Fruit fly (Drosophila melanogaster) whole organism, prepupa: Measurements from ENCODE around the gene CG18528.
A peak's percentile ranks its signal among the peaks of the same experiment; 100 is the strongest.

Source experiments
- Blimp-1 ChIP-seq: fragments of 200-800 bp; sonication (Bioruptor generic); optimal IDR thresholded peaks from 3 replicates; lab custom pipeline; 2017; ENCODE audit warnings: missing biosample characterization, missing genetic modification characterization, mild to moderate bottlenecking, moderate library complexity, missing genetic modification reagents
- CG10669 ChIP-seq: fragments of 200-800 bp; sonication (Bioruptor generic); optimal IDR thresholded peaks from 3 replicates; lab custom pipeline; 2018; ENCODE audit warnings: missing biosample characterization, mild to moderate bottlenecking, missing genetic modification characterization, moderate library complexity
- CG11294 ChIP-seq: fragments of 200-800 bp; sonication (Bioruptor generic); IDR thresholded peaks from 2 replicates; pipeline ENCODE4 v1.3.6; 2022; ENCODE audit warnings: missing biosample characterization, missing genetic modification characterization
- CG11762 ChIP-seq: fragments of 200-800 bp; sonication (Bioruptor generic); optimal IDR thresholded peaks from 3 replicates; lab custom pipeline; 2016; ENCODE audit warnings: missing biosample characterization, missing genetic modification characterization; ENCODE audit not compliant: insufficient read depth
- CG11902 ChIP-seq: fragments of 200-800 bp; sonication (Bioruptor generic); optimal IDR thresholded peaks from 3 replicates; lab custom pipeline; 2016; ENCODE audit warnings: missing biosample characterization, missing genetic modification characterization
- CG15336 ChIP-seq: fragments of 200-800 bp; sonication (Bioruptor generic); IDR thresholded peaks from 2 replicates; pipeline ENCODE4 v1.3.6; 2022; ENCODE audit warnings: missing biosample characterization, missing genetic modification characterization
- CG3032 ChIP-seq: fragments of 200-800 bp; optimal IDR thresholded peaks from 2 replicates; lab custom pipeline; 2019; ENCODE audit warnings: missing biosample characterization, mild to moderate bottlenecking, missing genetic modification characterization, moderate library complexity
- CG31627 ChIP-seq: fragments of 200-800 bp; sonication (Bioruptor generic); optimal IDR thresholded peaks from 3 replicates; lab custom pipeline; 2016; ENCODE audit warnings: missing biosample characterization, missing genetic modification characterization
- CG32006 ChIP-seq: fragments of 200-800 bp; sonication (Bioruptor generic); optimal IDR thresholded peaks from 3 replicates; lab custom pipeline; 2017; ENCODE audit warnings: missing biosample characterization, mild to moderate bottlenecking, missing genetic modification characterization
- CG34406 ChIP-seq: fragments of 200-800 bp; sonication (Bioruptor generic); optimal IDR thresholded peaks from 3 replicates; lab custom pipeline; 2016; ENCODE audit warnings: missing biosample characterization, missing genetic modification characterization
- CG3919 ChIP-seq: fragments of 200-800 bp; sonication (Bioruptor generic); optimal IDR thresholded peaks from 3 replicates; lab custom pipeline; 2016; ENCODE audit warnings: missing biosample characterization, missing genetic modification characterization
- CG4318 ChIP-seq: fragments of 200-800 bp; sonication (Bioruptor generic); optimal IDR thresholded peaks from 3 replicates; lab custom pipeline; 2017; ENCODE audit warnings: missing biosample characterization, mild to moderate bottlenecking, missing genetic modification characterization
- CG6163 ChIP-seq: fragments of 200-800 bp; sonication (Bioruptor generic); IDR thresholded peaks from 3 replicates; pipeline ENCODE4 v1.3.6; 2022; ENCODE audit warnings: missing biosample characterization, missing genetic modification characterization
- CG6276 ChIP-seq: fragments of 200-800 bp; sonication (Bioruptor generic); optimal IDR thresholded peaks from 2 replicates; lab custom pipeline; 2017; ENCODE audit warnings: missing biosample characterization, mild to moderate bottlenecking, missing genetic modification characterization
- CG6792 ChIP-seq: fragments of 200-800 bp; sonication (Bioruptor generic); optimal IDR thresholded peaks from 3 replicates; lab custom pipeline; 2016; ENCODE audit warnings: missing biosample characterization, missing genetic modification characterization
- CG6854 ChIP-seq: fragments of 200-800 bp; sonication (Bioruptor generic); optimal IDR thresholded peaks from 2 replicates; lab custom pipeline; 2017; ENCODE audit warnings: missing biosample characterization, mild to moderate bottlenecking, missing genetic modification characterization
- CG8319 ChIP-seq: fragments of 200-800 bp; sonication (Bioruptor generic); optimal IDR thresholded peaks from 3 replicates; lab custom pipeline; 2016; ENCODE audit warnings: missing biosample characterization, missing genetic modification characterization
- CG9139 ChIP-seq: fragments of 200-800 bp; sonication (Bioruptor generic); optimal IDR thresholded peaks from 3 replicates; lab custom pipeline; 2017; ENCODE audit warnings: missing biosample characterization, mild to moderate bottlenecking, missing genetic modification characterization
- Eip75B ChIP-seq: fragments of 200-800 bp; sonication (Bioruptor generic); optimal IDR thresholded peaks from 3 replicates; lab custom pipeline; 2016; ENCODE audit warnings: missing biosample characterization, missing genetic modification characterization
- Ets21C ChIP-seq: fragments of 200-800 bp; sonication (Bioruptor generic); optimal IDR thresholded peaks from 3 replicates; lab custom pipeline; 2016; ENCODE audit warnings: missing biosample characterization, missing genetic modification characterization
- Gug ChIP-seq: fragments of 200-800 bp; sonication (Bioruptor generic); IDR thresholded peaks from 2 replicates; pipeline ENCODE4 v1.3.6; 2022; ENCODE audit warnings: missing biosample characterization, missing genetic modification characterization
- Hr38 ChIP-seq: sonication (Bioruptor generic); optimal IDR thresholded peaks from 2 replicates; lab custom pipeline; 2016; ENCODE audit warnings: missing biosample characterization, missing genetic modification characterization
- Hr4 ChIP-seq: fragments of 200-800 bp; sonication (Bioruptor generic); optimal IDR thresholded peaks from 3 replicates; lab custom pipeline; 2016; ENCODE audit warnings: missing biosample characterization, missing genetic modification characterization
- Lpt ChIP-seq: fragments of 200-800 bp; sonication (Bioruptor generic); optimal IDR thresholded peaks from 3 replicates; lab custom pipeline; 2016; ENCODE audit warnings: missing biosample characterization, missing genetic modification characterization
- OdsH ChIP-seq: fragments of 200-800 bp; sonication (Bioruptor generic); optimal IDR thresholded peaks from 3 replicates; lab custom pipeline; 2016; ENCODE audit warnings: missing biosample characterization, missing genetic modification characterization
- Smox ChIP-seq: fragments of 200-800 bp; sonication (Bioruptor generic); optimal IDR thresholded peaks from 3 replicates; lab custom pipeline; 2016; ENCODE audit warnings: missing biosample characterization, missing genetic modification characterization
- Sox102F ChIP-seq: fragments of 200-800 bp; sonication (Bioruptor generic); optimal IDR thresholded peaks from 2 replicates; lab custom pipeline; 2016; ENCODE audit warnings: missing biosample characterization, mild to moderate bottlenecking, missing genetic modification characterization
- Sox14 ChIP-seq: fragments of 200-800 bp; sonication (Bioruptor generic); optimal IDR thresholded peaks from 3 replicates; lab custom pipeline; 2016; ENCODE audit warnings: missing biosample characterization, missing genetic modification characterization
- Sox15 ChIP-seq: fragments of 200-800 bp; sonication (Bioruptor generic); optimal IDR thresholded peaks from 3 replicates; lab custom pipeline; 2016; ENCODE audit warnings: missing biosample characterization, missing genetic modification characterization
- achi ChIP-seq: fragments of 200-800 bp; sonication (Bioruptor generic); optimal IDR thresholded peaks from 3 replicates; lab custom pipeline; 2016; ENCODE audit warnings: missing biosample characterization, missing genetic modification characterization
- acj6 ChIP-seq: fragments of 200-800 bp; sonication (Bioruptor generic); optimal IDR thresholded peaks from 3 replicates; lab custom pipeline; 2016; ENCODE audit warnings: missing biosample characterization, missing genetic modification characterization
- cyc ChIP-seq: fragments of 200-800 bp; sonication (Bioruptor generic); optimal IDR thresholded peaks from 3 replicates; lab custom pipeline; 2016; ENCODE audit warnings: missing biosample characterization, missing genetic modification characterization
- dac ChIP-seq: fragments of 200-800 bp; sonication (Bioruptor generic); optimal IDR thresholded peaks from 2 replicates; lab custom pipeline; 2017; ENCODE audit warnings: missing biosample characterization, mild to moderate bottlenecking, missing genetic modification characterization
- eg ChIP-seq: fragments of 200-800 bp; sonication (Bioruptor generic); IDR thresholded peaks from 3 replicates; pipeline ENCODE4 v1.3.6; 2022; ENCODE audit warnings: missing biosample characterization, missing genetic modification characterization
- esn ChIP-seq: fragments of 200-800 bp; sonication (Bioruptor generic); optimal IDR thresholded peaks from 2 replicates; lab custom pipeline; 2016; ENCODE audit warnings: missing biosample characterization, mild to moderate bottlenecking, missing genetic modification characterization, moderate library complexity
- fd85E ChIP-seq: fragments of 200-800 bp; sonication (Bioruptor generic); optimal IDR thresholded peaks from 3 replicates; lab custom pipeline; 2016; ENCODE audit warnings: missing biosample characterization, missing genetic modification characterization
- fkh ChIP-seq: fragments of 200-800 bp; sonication (Bioruptor generic); optimal IDR thresholded peaks from 3 replicates; lab custom pipeline; 2017; ENCODE audit warnings: missing biosample characterization, mild to moderate bottlenecking, missing genetic modification characterization, moderate library complexity
- lz ChIP-seq: fragments of 200-800 bp; sonication (Bioruptor generic); optimal IDR thresholded peaks from 3 replicates; lab custom pipeline; 2016; ENCODE audit warnings: missing biosample characterization, missing genetic modification characterization
- net ChIP-seq: fragments of 200-800 bp; sonication (Bioruptor generic); optimal IDR thresholded peaks from 3 replicates; lab custom pipeline; 2016; ENCODE audit warnings: missing biosample characterization, missing genetic modification characterization
- pdm3 ChIP-seq: fragments of 200-800 bp; sonication (Bioruptor generic); optimal IDR thresholded peaks from 3 replicates; lab custom pipeline; 2016; ENCODE audit warnings: missing biosample characterization, missing genetic modification characterization
- salr ChIP-seq, 2 experiments: fragments of 200-800 bp; sonication (Bioruptor generic); optimal IDR thresholded peaks; 3 replicates each; lab custom pipeline; 2016 to 2018; ENCODE audit warnings: missing biosample characterization in 2 of 2, missing genetic modification characterization in 2 of 2, mild to moderate bottlenecking in 1 of 2
- svp ChIP-seq: fragments of 200-800 bp; sonication (Bioruptor generic); peaks from one replicate; lab custom pipeline; 2016; ENCODE audit warnings: missing biosample characterization, missing genetic modification characterization
- topi ChIP-seq: fragments of 200-800 bp; sonication (Bioruptor generic); optimal IDR thresholded peaks from 3 replicates; lab custom pipeline; 2016; ENCODE audit warnings: missing biosample characterization, missing genetic modification characterization
- vri ChIP-seq: fragments of 200-800 bp; sonication (Bioruptor generic); optimal IDR thresholded peaks from 3 replicates; lab custom pipeline; 2016; ENCODE audit warnings: missing biosample characterization, mild to moderate bottlenecking, missing genetic modification characterization

The CG18528 gene

dm6 chr3R:24319083-24319381 lies 40.9 kb downstream of the CG18528 start:
- TF ChIP-seq CG9139 (no peak), Hr4 (GFP tag; lab: Kevin White, UChicago) (no peak), cyc (no peak), Gug (GFP tag; lab: Robert Waterston, UW) (no peak), Eip75B (no peak), CG6854 (no peak), vri (GFP tag; lab: Kevin White, UChicago) (no peak), CG34406 (no peak), CG4318 (no peak), Sox102F (GFP tag; lab: Kevin White, UChicago) (no peak), CG8319 (GFP tag; lab: Kevin White, UChicago) (no peak), esn (GFP tag; lab: Kevin White, UChicago) (no peak), CG10669 (GFP tag; lab: Kevin White, UChicago) (no peak), CG6276 (no peak), Sox15 (GFP tag; lab: Kevin White, UChicago) (no peak), lz (no peak), Hr38 (GFP tag; lab: Kevin White, UChicago) (no peak), fkh (GFP tag; lab: Kevin White, UChicago) (no peak)
- TF ChIP-seq, all 60 proteins: peak for 0

dm6 chr3R:24318217-24319082 lies 41.5 kb downstream of the CG18528 start, which contains the start of the genes Nab2 and BRWD3:
Gene Nab2 (minus strand): TSS chr3R:24318419.
Gene BRWD3 (plus strand): TSS chr3R:24319000.
- TF ChIP-seq OdsH (no peak), Smox (GFP tag; lab: Kevin White, UChicago) (no peak), CG11294 (no peak), pdm3 (no peak), CG9139 (no peak), eg (GFP tag; lab: Robert Waterston, UW) (peak; percentile 39; the same call in 2 of the 3 replicates), CG31627 (peak; percentile 56), lz (peak; percentile 54), Sox14 (GFP tag; lab: Kevin White, UChicago) (no peak), CG6792 (peak; percentile 40), topi (no peak), net (GFP tag; lab: Kevin White, UChicago) (no peak), CG3919 (GFP tag; lab: Kevin White, UChicago) (no peak), Lpt (GFP tag; lab: Kevin White, UChicago) (no peak), CG34406 (no peak), CG4318 (no peak), CG6163 (GFP tag; lab: Robert Waterston, UW) (peak; percentile 46; the same call in 1 of the 3 replicates), CG15336 (GFP tag; lab: Robert Waterston, UW) (peak; percentile 44; the same call in 1 of the 2 replicates), fd85E (no peak), esn (GFP tag; lab: Kevin White, UChicago) (peak; percentile 59), CG8319 (GFP tag; lab: Kevin White, UChicago) (no peak), Blimp-1 (GFP tag; lab: Kevin White, UChicago) (no peak), Gug (GFP tag; lab: Robert Waterston, UW) (peak; percentile 25; the same call in 1 of the 2 replicates), CG10669 (GFP tag; lab: Kevin White, UChicago) (no peak), Ets21C (GFP tag; lab: Kevin White, UChicago) (peak; percentile 21), achi (GFP tag; lab: Kevin White, UChicago) (no peak), CG11902 (GFP tag; lab: Kevin White, UChicago) (peak; percentile 22), dac (no peak), CG6276 (no peak), CG11762 (GFP tag; lab: Kevin White, UChicago) (peak; percentile 28), CG3032 (peak; percentile 49), CG32006 (GFP tag; lab: Kevin White, UChicago) (no peak), svp (no peak), Eip75B (no peak), acj6 (GFP tag; lab: Kevin White, UChicago) (no peak), salr (GFP tag; optimal IDR thresholded peaks at IDR 0.05; lab: Kevin White, UChicago) (peak in 1 of 2 experiments; percentile 57), Sox15 (GFP tag; lab: Kevin White, UChicago) (peak; percentile 27)
